Worm (Caenorhabditis elegans): ENCODE data around the gene clc-32.

Gene clc-32

ce11 chrV:16094862-16095261 lies 46.1 kb downstream of the clc-32 start:
- TF ChIP-seq dmd-6 (GFP tag; IDR thresholded peaks at IDR 0.05) (no peak), nhr-28 (tag; optimal IDR thresholded peaks at IDR 0.05) (peak; percentile 97), unc-62 (GFP tag; optimal IDR thresholded peaks at IDR 0.05 in 1 of 2) (peak in 1 of 2 experiments; percentile 94), unc-62 (tag; optimal IDR thresholded peaks at IDR 0.05) (no peak), daf-16 (GFP tag; optimal IDR thresholded peaks at IDR 0.05) (no peak), daf-16 (tag; optimal IDR thresholded peaks at IDR 0.05) (peak; percentile 66), dve-1 (tag; optimal IDR thresholded peaks at IDR 0.05; ENCODE audit: insufficient read depth) (peak; percentile 11)

ce11 chrV:16094284-16094683 lies 46.7 kb downstream of the clc-32 start, which contains the start of gene F22B8.7:
Gene F22B8.7 (plus strand): TSS chrV:16094584.
- TF ChIP-seq F44E2.7 (GFP tag; IDR thresholded peaks at IDR 0.05) (no peak), nhr-237 (tag; optimal IDR thresholded peaks at IDR 0.05) (no peak), spr-3 (GFP tag; optimal IDR thresholded peaks at IDR 0.05) (no peak), fkh-10 (GFP tag; optimal IDR thresholded peaks at IDR 0.05) (no peak), daf-16 (GFP tag; optimal IDR thresholded peaks at IDR 0.05) (no peak), daf-16 (tag; optimal IDR thresholded peaks at IDR 0.05) (no peak), lim-7 (GFP tag; IDR thresholded peaks at IDR 0.05) (no peak), nhr-76 (tag; optimal IDR thresholded peaks at IDR 0.05) (no peak)

DNA sequence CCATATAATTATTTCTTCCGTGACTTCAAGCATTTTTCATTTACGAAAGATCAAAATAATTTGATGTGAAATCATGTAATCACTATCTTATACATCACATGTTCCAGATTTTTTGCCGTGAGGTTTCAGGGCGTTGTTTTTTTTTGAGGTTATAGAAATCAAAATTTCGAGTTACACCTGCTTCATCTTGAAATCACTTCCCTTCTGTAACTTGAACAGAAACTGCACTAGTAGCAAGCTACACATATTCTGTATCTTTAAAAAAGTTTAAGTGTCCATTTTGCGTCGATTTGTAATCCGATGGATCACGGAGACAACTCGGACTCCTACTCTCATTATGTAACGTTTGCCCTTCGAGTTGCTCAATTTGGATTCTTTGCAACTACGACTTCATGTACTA lies 50.3 kb downstream of the clc-32 start, which contains the start of gene F22B8.3:
TSS of gene F22B8.3 (plus strand) at position 301 of the 400 bp plus-strand sequence.
- TF ChIP-seq hif-1 (tag; optimal IDR thresholded peaks at IDR 0.05) (no peak), unc-62 (GFP tag; optimal IDR thresholded peaks at IDR 0.05 in 1 of 2) (peak in 1 of 2 experiments; percentile 48), unc-62 (tag; optimal IDR thresholded peaks at IDR 0.05) (no peak)
